Fruit fly (Drosophila melanogaster): ENCODE results near the gene PolE1.

The PolE1 gene

DNA sequence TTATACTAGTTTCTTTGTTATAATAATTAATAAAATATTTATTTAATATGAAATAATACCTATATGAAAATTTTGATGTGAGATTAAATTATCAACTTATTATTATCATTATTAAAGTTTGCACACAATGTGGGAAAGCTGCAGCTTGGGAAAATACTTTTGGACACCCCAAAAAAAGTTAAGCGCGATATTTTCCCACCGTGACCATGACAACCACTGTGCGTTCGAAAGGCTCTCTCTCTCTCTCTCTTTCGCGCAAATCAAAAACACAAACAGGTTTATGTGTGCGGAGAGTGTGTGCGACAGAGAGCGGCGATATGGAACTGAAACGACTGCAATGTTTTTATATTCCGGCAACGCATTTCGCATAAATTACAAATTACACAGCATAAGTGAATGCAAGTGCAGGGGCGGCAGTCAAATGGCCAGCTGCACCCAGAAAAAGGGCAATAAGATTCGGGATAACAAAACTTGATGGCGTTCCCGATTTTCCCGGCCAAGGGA, 983 bp upstream of the PolE1 start:
- TF ChIP-seq CG11762 (GFP tag; optimal IDR thresholded peaks at IDR 0.05; ENCODE audit: insufficient read depth) (peak; percentile 37), Sox15 (GFP tag; optimal IDR thresholded peaks at IDR 0.05) (peak; percentile 30), CG9139 (GFP tag; optimal IDR thresholded peaks at IDR 0.05) (no peak), Ets96B (tag; optimal IDR thresholded peaks at IDR 0.05) (peak; percentile 42), CG6808 (GFP tag; optimal IDR thresholded peaks at IDR 0.05) (peak; percentile 27), esn (GFP tag; optimal IDR thresholded peaks at IDR 0.05) (peak; percentile 67), CG3032 (tag; optimal IDR thresholded peaks at IDR 0.05) (peak; percentile 62), Smox (GFP tag; optimal IDR thresholded peaks at IDR 0.05) (peak; percentile 40), ss (GFP tag; optimal IDR thresholded peaks at IDR 0.05) (peak in 1 of 2 experiments; percentile 23), Ets21C (GFP tag; optimal IDR thresholded peaks at IDR 0.05) (no peak), CG11294 (GFP tag; IDR thresholded peaks at IDR 0.05) (no peak), Gug (GFP tag; IDR thresholded peaks at IDR 0.05) (no peak), spab (GFP tag; optimal IDR thresholded peaks at IDR 0.05) (peak; percentile 28), dac (GFP tag; optimal IDR thresholded peaks at IDR 0.05) (no peak), CG34406 (GFP tag; optimal IDR thresholded peaks at IDR 0.05) (peak; percentile 66), svp (GFP tag) (peak; percentile 82), CG10669 (GFP tag; optimal IDR thresholded peaks at IDR 0.05) (peak; percentile 29), Sox102F (GFP tag; optimal IDR thresholded peaks at IDR 0.05) (peak; percentile 44), OdsH (GFP tag; optimal IDR thresholded peaks at IDR 0.05) (peak; percentile 72), Eip78C (GFP tag) (peak; percentile 85), dsx (GFP tag; optimal IDR thresholded peaks at IDR 0.05; ENCODE audit: poor library complexity, severe bottlenecking) (peak; percentile 12), topi (GFP tag; optimal IDR thresholded peaks at IDR 0.05) (peak; percentile 50), fkh (GFP tag; optimal IDR thresholded peaks at IDR 0.05) (peak; percentile 20), CG8119 (GFP tag; IDR thresholded peaks at IDR 0.05) (peak; percentile 66; the same call in 2 of the 3 replicates), CG8632 (GFP tag; optimal IDR thresholded peaks at IDR 0.05) (peak; percentile 61), Sox14 (GFP tag; optimal IDR thresholded peaks at IDR 0.05) (peak; percentile 30), fd59A (GFP tag; optimal IDR thresholded peaks at IDR 0.05) (no peak), CG7368 (GFP tag; optimal IDR thresholded peaks at IDR 0.05) (peak; percentile 5), Met (GFP tag; optimal IDR thresholded peaks at IDR 0.05) (peak; percentile 54), Hr39 (GFP tag; optimal IDR thresholded peaks at IDR 0.05) (peak; percentile 25), Blimp-1 (GFP tag; optimal IDR thresholded peaks at IDR 0.05) (peak; percentile 23), CG15336 (GFP tag; IDR thresholded peaks at IDR 0.05) (peak; percentile 49), salr (GFP tag; optimal IDR thresholded peaks at IDR 0.05) (peak; percentile 1 to 70), Hr4 (GFP tag; optimal IDR thresholded peaks at IDR 0.05) (peak; percentile 50), Hr38 (GFP tag; optimal IDR thresholded peaks at IDR 0.05) (no peak), cyc (GFP tag; optimal IDR thresholded peaks at IDR 0.05) (peak; percentile 70), CG32006 (GFP tag; optimal IDR thresholded peaks at IDR 0.05) (peak; percentile 78), acj6 (GFP tag; optimal IDR thresholded peaks at IDR 0.05) (peak; percentile 64), CG11902 (GFP tag; optimal IDR thresholded peaks at IDR 0.05) (peak; percentile 23), CG4318 (GFP tag; optimal IDR thresholded peaks at IDR 0.05) (peak; percentile 41), Eip93F (GFP tag; optimal IDR thresholded peaks at IDR 0.05) (peak; percentile 18), CG16779 (tag; optimal IDR thresholded peaks at IDR 0.05) (peak; percentile 13), CG31627 (GFP tag; optimal IDR thresholded peaks at IDR 0.05) (peak; percentile 15), CG10631 (GFP tag; optimal IDR thresholded peaks at IDR 0.05) (peak; percentile 66), vri (GFP tag; optimal IDR thresholded peaks at IDR 0.05) (peak; percentile 28), net (GFP tag; optimal IDR thresholded peaks at IDR 0.05) (peak; percentile 40), achi (GFP tag; optimal IDR thresholded peaks at IDR 0.05) (peak; percentile 67), Eip75B (GFP tag; optimal IDR thresholded peaks at IDR 0.05) (peak; percentile 31), lz (GFP tag; optimal IDR thresholded peaks at IDR 0.05) (peak; percentile 61), Lpt (GFP tag; optimal IDR thresholded peaks at IDR 0.05) (peak; percentile 5), CG6854 (GFP tag; optimal IDR thresholded peaks at IDR 0.05) (peak; percentile 9)

Measured in whole organism, prepupa.